Worm (Caenorhabditis elegans): ENCODE data around the gene F28C10.1.

F28C10.1 gene

DNA sequence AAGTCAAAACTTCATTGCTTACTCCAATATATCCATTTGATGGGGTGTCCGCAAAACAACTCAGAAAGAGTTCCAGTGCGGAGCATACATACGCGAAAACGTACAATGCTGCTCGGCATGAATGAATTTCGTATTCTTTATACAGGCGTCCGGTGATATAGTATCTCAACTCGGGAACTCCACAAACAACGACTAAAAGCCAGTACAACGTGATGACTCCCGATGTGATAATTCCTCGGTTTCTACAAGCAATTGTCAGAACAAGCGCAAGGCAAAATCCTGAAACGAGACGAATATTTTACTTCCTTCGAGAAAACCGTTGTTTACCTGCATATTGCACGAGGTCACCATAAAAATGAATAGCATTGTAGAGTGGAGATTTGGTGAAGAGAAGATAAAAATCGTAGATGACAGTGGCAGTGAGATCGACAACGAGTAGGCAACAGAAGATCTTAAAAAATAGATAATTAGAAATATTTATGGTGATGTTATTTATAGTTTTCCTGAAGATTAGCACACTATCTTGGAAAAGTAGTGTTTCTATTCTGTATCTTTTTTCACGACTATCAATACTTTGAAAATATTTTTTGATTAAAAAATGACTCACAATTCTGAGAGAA lies 42.8 kb downstream of the F28C10.1 start:
- TF ChIP-seq snpc-4 (tag; optimal IDR thresholded peaks at IDR 0.05) (no peak), elt-1 (tag; optimal IDR thresholded peaks at IDR 0.05; ENCODE audit: borderline replicate concordance, insufficient read depth) (peak; percentile 65)

DNA sequence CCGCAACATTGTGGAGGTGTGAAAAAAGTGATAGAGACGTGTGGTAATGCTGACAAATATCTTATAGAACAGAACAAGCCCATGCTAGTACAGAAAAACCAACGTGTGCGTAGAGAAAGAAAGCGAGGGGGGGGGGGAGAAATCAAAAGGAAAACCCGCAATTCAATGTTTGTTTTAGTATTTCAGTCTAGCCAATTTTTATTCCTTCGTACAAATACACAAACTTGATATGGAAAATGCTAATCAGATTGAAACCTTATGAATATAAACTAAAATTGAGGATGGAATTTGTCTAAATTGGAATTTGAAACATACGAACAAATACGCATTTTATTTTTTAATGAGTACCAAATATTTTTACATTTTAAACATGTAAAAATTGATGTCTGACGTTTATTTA lies 44.9 kb downstream of the F28C10.1 start, which contains the start of gene mrp-1:
mrp-1 (minus strand) TSS at position 101 of the 400 bp plus-strand sequence.
- TF ChIP-seq mep-1 (tag; optimal IDR thresholded peaks at IDR 0.05) (no peak), tbx-8 (GFP tag; optimal IDR thresholded peaks at IDR 0.05) (no peak), hlh-1 (tag; optimal IDR thresholded peaks at IDR 0.05) (no peak), drap-1 (GFP tag; optimal IDR thresholded peaks at IDR 0.05) (no peak), ceh-43 (GFP tag; optimal IDR thresholded peaks at IDR 0.05) (no peak), sem-2 (GFP tag; optimal IDR thresholded peaks at IDR 0.05) (no peak), mab-5 (tag; optimal IDR thresholded peaks at IDR 0.05) (no peak), bed-3 (GFP tag; optimal IDR thresholded peaks at IDR 0.05) (no peak), nhr-76 (tag; optimal IDR thresholded peaks at IDR 0.05) (no peak), nhr-237 (tag; optimal IDR thresholded peaks at IDR 0.05) (no peak), ztf-11 (tag; optimal IDR thresholded peaks at IDR 0.05) (no peak), M03D4.4 (tag; optimal IDR thresholded peaks at IDR 0.05) (no peak), ces-1 (GFP tag; optimal IDR thresholded peaks at IDR 0.05) (no peak), cnd-1 (tag; optimal IDR thresholded peaks at IDR 0.05) (no peak), lin-13 (tag; optimal IDR thresholded peaks at IDR 0.05) (no peak), ceh-39 (tag; optimal IDR thresholded peaks at IDR 0.05) (no peak), lin-32 (GFP tag; optimal IDR thresholded peaks at IDR 0.05) (no peak), nhr-28 (tag; optimal IDR thresholded peaks at IDR 0.05) (no peak), zip-8 (tag; optimal IDR thresholded peaks at IDR 0.05) (no peak)

DNA sequence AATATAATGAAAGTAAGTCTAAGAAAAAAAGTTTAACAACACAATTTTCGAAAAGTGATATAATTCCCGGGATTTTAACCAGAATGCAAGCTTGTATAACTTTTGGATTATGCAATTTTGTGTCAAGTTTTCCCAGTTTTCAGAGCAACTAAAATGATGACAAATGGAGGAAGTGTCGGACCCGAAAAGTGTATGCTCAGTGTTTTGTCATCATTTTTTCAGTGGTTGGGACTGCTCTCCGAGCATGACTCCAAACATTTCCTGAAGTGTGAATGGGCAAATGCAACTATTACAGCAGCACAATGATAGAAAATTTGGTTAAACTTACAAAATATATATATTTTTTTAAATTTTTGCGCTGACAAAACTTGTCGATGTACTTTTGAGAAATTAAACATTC lies 48.1 kb downstream of the F28C10.1 start:
- TF ChIP-seq snpc-4 (tag; optimal IDR thresholded peaks at IDR 0.05) = no peak
- TF ChIP-seq nhr-76 (tag; optimal IDR thresholded peaks at IDR 0.05) = no peak
- TF ChIP-seq sem-2 (GFP tag; optimal IDR thresholded peaks at IDR 0.05) = no peak
- TF ChIP-seq ceh-43 (GFP tag; optimal IDR thresholded peaks at IDR 0.05) = no peak
- TF ChIP-seq ceh-83 (GFP tag; optimal IDR thresholded peaks at IDR 0.05) = no peak
- TF ChIP-seq nhr-237 (tag; optimal IDR thresholded peaks at IDR 0.05) = no peak
- no peak for TF ChIP-seq elt-1 (tag; optimal IDR thresholded peaks at IDR 0.05; ENCODE audit: borderline replicate concordance, insufficient read depth)
- no peak for TF ChIP-seq hlh-1 (tag; optimal IDR thresholded peaks at IDR 0.05)
- TF ChIP-seq drap-1 (GFP tag; optimal IDR thresholded peaks at IDR 0.05) = no peak
- no peak for TF ChIP-seq lin-13 (tag; optimal IDR thresholded peaks at IDR 0.05)
- TF ChIP-seq blmp-1 (tag; optimal IDR thresholded peaks at IDR 0.05) = no peak
- no peak for TF ChIP-seq unc-120 (tag; optimal IDR thresholded peaks at IDR 0.05; ENCODE audit: poor library complexity, severe bottlenecking)
- no peak for TF ChIP-seq ztf-11 (tag; optimal IDR thresholded peaks at IDR 0.05)
- TF ChIP-seq sptf-1 (tag; optimal IDR thresholded peaks at IDR 0.05) = no peak
- TF ChIP-seq unc-39 (tag; optimal IDR thresholded peaks at IDR 0.05) = no peak

DNA sequence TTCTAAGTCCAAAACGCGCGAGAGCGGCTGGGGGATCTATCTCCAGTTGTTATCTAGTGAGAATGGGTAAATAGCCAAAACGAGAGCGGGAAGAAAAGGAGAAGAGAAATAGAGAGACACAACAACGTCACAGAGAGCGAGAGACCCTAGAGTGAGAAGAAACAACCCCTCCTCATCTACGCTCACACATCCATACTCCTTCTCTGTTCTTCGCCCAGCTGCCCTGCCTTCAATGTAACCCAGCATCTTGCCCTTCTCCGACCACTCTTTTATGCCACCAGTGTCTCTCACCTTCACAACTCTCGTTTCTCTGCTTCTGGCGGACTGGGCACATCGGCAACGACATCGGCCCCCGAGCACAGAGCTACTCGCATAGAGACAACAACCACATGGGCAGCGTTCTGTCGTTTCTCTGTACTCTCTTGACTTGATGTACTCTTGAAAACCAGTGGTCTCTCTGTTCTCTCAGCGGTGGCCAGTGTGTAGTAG lies 50.4 kb downstream of the F28C10.1 start:
- TF ChIP-seq snpc-4 (tag; optimal IDR thresholded peaks at IDR 0.05) = no peak
- peak; percentile 96 for TF ChIP-seq unc-120 (tag; optimal IDR thresholded peaks at IDR 0.05; ENCODE audit: poor library complexity, severe bottlenecking)
- TF ChIP-seq blmp-1 (tag; optimal IDR thresholded peaks at IDR 0.05) = no peak
- peak; percentile 85 for TF ChIP-seq pha-4 (tag; optimal IDR thresholded peaks at IDR 0.05)
- peak; percentile 2 for TF ChIP-seq sem-2 (GFP tag; optimal IDR thresholded peaks at IDR 0.05)
- TF ChIP-seq drap-1 (GFP tag; optimal IDR thresholded peaks at IDR 0.05) = peak; percentile 59
- TF ChIP-seq mab-5 (tag; optimal IDR thresholded peaks at IDR 0.05) = no peak
- TF ChIP-seq hlh-1 (tag; optimal IDR thresholded peaks at IDR 0.05) = peak; percentile 79
- peak; percentile 63 for TF ChIP-seq elt-1 (tag; optimal IDR thresholded peaks at IDR 0.05; ENCODE audit: borderline replicate concordance, insufficient read depth)
- no peak for TF ChIP-seq zip-8 (tag; optimal IDR thresholded peaks at IDR 0.05)
- no peak for TF ChIP-seq bed-3 (GFP tag; optimal IDR thresholded peaks at IDR 0.05)
- TF ChIP-seq lin-32 (GFP tag; optimal IDR thresholded peaks at IDR 0.05) = no peak
- TF ChIP-seq sptf-1 (tag; optimal IDR thresholded peaks at IDR 0.05) = peak; percentile 76
- peak; percentile 56 for TF ChIP-seq mep-1 (tag; optimal IDR thresholded peaks at IDR 0.05)
- TF ChIP-seq ham-2 (GFP tag; optimal IDR thresholded peaks at IDR 0.05) = peak; percentile 83
- TF ChIP-seq cnd-1 (tag; optimal IDR thresholded peaks at IDR 0.05) = peak; percentile 89
- TF ChIP-seq nhr-28 (tag; optimal IDR thresholded peaks at IDR 0.05) = no peak
- TF ChIP-seq lin-13 (tag; optimal IDR thresholded peaks at IDR 0.05) = peak; percentile 81
- TF ChIP-seq nhr-2 (tag; optimal IDR thresholded peaks at IDR 0.05) = peak; percentile 71
- no peak for TF ChIP-seq nhr-76 (tag; optimal IDR thresholded peaks at IDR 0.05)
- TF ChIP-seq flh-1 (GFP tag; optimal IDR thresholded peaks at IDR 0.05) = no peak
- TF ChIP-seq elt-3 (tag; optimal IDR thresholded peaks at IDR 0.05) = no peak
- no peak for TF ChIP-seq ceh-83 (GFP tag; optimal IDR thresholded peaks at IDR 0.05)
- no peak for TF ChIP-seq nhr-12 (tag; optimal IDR thresholded peaks at IDR 0.05)
- peak; percentile 58 for TF ChIP-seq M03D4.4 (tag; optimal IDR thresholded peaks at IDR 0.05)
- TF ChIP-seq nhr-237 (tag; optimal IDR thresholded peaks at IDR 0.05) = peak; percentile 62
- no peak for TF ChIP-seq ceh-39 (tag; optimal IDR thresholded peaks at IDR 0.05)
- TF ChIP-seq ztf-11 (tag; optimal IDR thresholded peaks at IDR 0.05) = peak; percentile 84
- TF ChIP-seq ces-1 (GFP tag; optimal IDR thresholded peaks at IDR 0.05) = peak; percentile 54
- TF ChIP-seq mls-2 (tag; optimal IDR thresholded peaks at IDR 0.05) = peak; percentile 71
- TF ChIP-seq ceh-43 (GFP tag; optimal IDR thresholded peaks at IDR 0.05) = peak; percentile 69
- TF ChIP-seq tbx-8 (GFP tag; optimal IDR thresholded peaks at IDR 0.05) = peak; percentile 17
- TF ChIP-seq lsy-2 (tag; optimal IDR thresholded peaks at IDR 0.05) = peak; percentile 27
- peak; percentile 69 for TF ChIP-seq unc-62 (GFP tag; optimal IDR thresholded peaks at IDR 0.05)
- TF ChIP-seq unc-39 (tag; optimal IDR thresholded peaks at IDR 0.05) = no peak

All from whole organism, mixed stage, embryonic.